Worm (Caenorhabditis elegans) whole organism, mixed stage, embryonic: ENCODE data around the gene B0365.9.

Experiments used
- M03D4.4 ChIP-seq: sonication (generic microtip); optimal IDR thresholded peaks from 2 replicates; lab custom pipeline; 2017; ENCODE audit warnings: mild to moderate bottlenecking, missing genetic modification characterization, missing compliant biosample characterization
- bed-3 ChIP-seq: fragments of 200-800 bp; sonication (Bioruptor generic); optimal IDR thresholded peaks from 3 replicates; lab custom pipeline; 2018; ENCODE audit warnings: mild to moderate bottlenecking, missing genetic modification characterization, moderate library complexity, missing compliant biosample characterization
- blmp-1 ChIP-seq: fragments of 150-350 bp; optimal IDR thresholded peaks from 2 replicates; lab custom pipeline; 2014; ENCODE audit warnings: missing biosample characterization, missing genetic modification characterization
- ceh-39 ChIP-seq: fragments of 150-350 bp; optimal IDR thresholded peaks from 2 replicates; lab custom pipeline; 2014; ENCODE audit warnings: missing biosample characterization, missing genetic modification characterization
- ceh-43 ChIP-seq: fragments of 200-800 bp; sonication (Bioruptor generic); optimal IDR thresholded peaks from 2 replicates; lab custom pipeline; 2018; ENCODE audit warnings: mild to moderate bottlenecking, missing genetic modification characterization, moderate library complexity, missing compliant biosample characterization
- ceh-83 ChIP-seq: fragments of 200-800 bp; sonication (Bioruptor generic); optimal IDR thresholded peaks from 2 replicates; lab custom pipeline; 2018; ENCODE audit warnings: mild to moderate bottlenecking, missing genetic modification characterization, missing compliant biosample characterization
- ces-1 ChIP-seq: fragments of 150-350 bp; optimal IDR thresholded peaks from 2 replicates; lab custom pipeline; 2014; ENCODE audit warnings: missing biosample characterization, missing genetic modification reagents, missing genetic modification characterization
- cnd-1 ChIP-seq: fragments of 200-800 bp; sonication (Bioruptor generic); optimal IDR thresholded peaks from 2 replicates; lab custom pipeline; 2018; ENCODE audit warnings: mild to moderate bottlenecking, missing genetic modification characterization, missing compliant biosample characterization
- drap-1 ChIP-seq: fragments of 200-800 bp; sonication (Bioruptor generic); optimal IDR thresholded peaks from 3 replicates; lab custom pipeline; 2018; ENCODE audit warnings: mild to moderate bottlenecking, missing genetic modification characterization, missing compliant biosample characterization
- elt-1 ChIP-seq: sonication (generic microtip); optimal IDR thresholded peaks from 2 replicates; lab custom pipeline; 2017; ENCODE audit warnings: missing genetic modification characterization, mild to moderate bottlenecking, missing compliant biosample characterization, antibody characterized with exemption, moderate library complexity, borderline replicate concordance; ENCODE audit not compliant: insufficient read depth
- elt-3 ChIP-seq: fragments of 150-350 bp; optimal IDR thresholded peaks from 2 replicates; lab custom pipeline; 2014; ENCODE audit warnings: missing biosample characterization, missing genetic modification characterization
- flh-1 ChIP-seq: fragments of 200-800 bp; sonication (Bioruptor generic); optimal IDR thresholded peaks from 2 replicates; lab custom pipeline; 2018; ENCODE audit warnings: mild to moderate bottlenecking, missing genetic modification characterization, moderate library complexity, missing compliant biosample characterization
- ham-2 ChIP-seq: fragments of 200-800 bp; sonication (Bioruptor generic); optimal IDR thresholded peaks from 2 replicates; lab custom pipeline; 2018; ENCODE audit warnings: mild to moderate bottlenecking, missing genetic modification characterization, missing compliant biosample characterization
- hlh-1 ChIP-seq: fragments of 150-350 bp; optimal IDR thresholded peaks from 2 replicates; lab custom pipeline; 2014; ENCODE audit warnings: missing biosample characterization, missing genetic modification reagents, missing genetic modification characterization
- lin-13 ChIP-seq: fragments of 150-350 bp; optimal IDR thresholded peaks from 2 replicates; lab custom pipeline; 2014; ENCODE audit warnings: missing biosample characterization, missing genetic modification characterization
- lin-32 ChIP-seq: fragments of 200-800 bp; sonication (Bioruptor generic); optimal IDR thresholded peaks from 2 replicates; lab custom pipeline; 2018; ENCODE audit warnings: mild to moderate bottlenecking, missing genetic modification characterization, missing compliant biosample characterization
- lsy-2 ChIP-seq: fragments of 150-350 bp; optimal IDR thresholded peaks from 2 replicates; lab custom pipeline; 2014; ENCODE audit warnings: missing biosample characterization, missing genetic modification characterization
- mab-5 ChIP-seq: fragments of 150-350 bp; optimal IDR thresholded peaks from 2 replicates; lab custom pipeline; 2014; ENCODE audit warnings: missing biosample characterization, missing genetic modification characterization
- mep-1 ChIP-seq: fragments of 150-350 bp; optimal IDR thresholded peaks from 2 replicates; lab custom pipeline; 2017; ENCODE audit warnings: missing biosample characterization, missing genetic modification reagents, missing genetic modification characterization, inconsistent platforms
- mls-2 ChIP-seq: sonication (generic microtip); optimal IDR thresholded peaks from 2 replicates; lab custom pipeline; 2016; ENCODE audit warnings: mild to moderate bottlenecking, missing genetic modification characterization, moderate library complexity, missing compliant biosample characterization
- nhr-12 ChIP-seq: fragments of 150-350 bp; optimal IDR thresholded peaks from 2 replicates; lab custom pipeline; 2014; ENCODE audit warnings: missing biosample characterization, missing genetic modification characterization
- nhr-2 ChIP-seq: fragments of 150-350 bp; optimal IDR thresholded peaks from 2 replicates; lab custom pipeline; 2014; ENCODE audit warnings: missing biosample characterization, missing genetic modification characterization
- nhr-237 ChIP-seq: fragments of 150-350 bp; optimal IDR thresholded peaks from 2 replicates; lab custom pipeline; 2014; ENCODE audit warnings: missing biosample characterization, missing genetic modification characterization
- nhr-28 ChIP-seq: fragments of 150-350 bp; optimal IDR thresholded peaks from 2 replicates; lab custom pipeline; 2014; ENCODE audit warnings: missing biosample characterization, missing genetic modification characterization
- nhr-76 ChIP-seq: sonication (generic microtip); optimal IDR thresholded peaks from 2 replicates; lab custom pipeline; 2017; ENCODE audit warnings: missing biosample characterization, missing genetic modification characterization
- pha-4 ChIP-seq: fragments of 150-350 bp; optimal IDR thresholded peaks from 2 replicates; lab custom pipeline; 2018; ENCODE audit warnings: missing biosample characterization, missing genetic modification reagents, missing genetic modification characterization
- sem-2 ChIP-seq: fragments of 200-800 bp; sonication (Bioruptor generic); optimal IDR thresholded peaks from 2 replicates; lab custom pipeline; 2018; ENCODE audit warnings: mild to moderate bottlenecking, missing genetic modification characterization, missing compliant biosample characterization
- snpc-4 ChIP-seq: fragments of 150-350 bp; optimal IDR thresholded peaks from 2 replicates; lab custom pipeline; 2014; ENCODE audit warnings: missing biosample characterization, missing genetic modification characterization
- sptf-1 ChIP-seq: sonication (generic microtip); optimal IDR thresholded peaks from 2 replicates; lab custom pipeline; 2017; ENCODE audit warnings: mild to moderate bottlenecking, missing genetic modification characterization, moderate library complexity, missing compliant biosample characterization
- tbx-8 ChIP-seq: fragments of 200-800 bp; sonication (Bioruptor generic); optimal IDR thresholded peaks from 2 replicates; lab custom pipeline; 2018; ENCODE audit warnings: mild to moderate bottlenecking, missing genetic modification characterization, moderate library complexity, missing compliant biosample characterization
- unc-120 ChIP-seq: sonication (generic microtip); optimal IDR thresholded peaks from 2 replicates; lab custom pipeline; 2017; ENCODE audit warnings: missing genetic modification characterization, missing compliant biosample characterization; ENCODE audit not compliant: poor library complexity, severe bottlenecking
- unc-39 ChIP-seq: fragments of 150-350 bp; optimal IDR thresholded peaks from 2 replicates; lab custom pipeline; 2014; ENCODE audit warnings: missing biosample characterization, missing genetic modification characterization
- unc-62 ChIP-seq: fragments of 150-350 bp; optimal IDR thresholded peaks from 2 replicates; lab custom pipeline; 2014; ENCODE audit warnings: missing biosample characterization, missing genetic modification reagents, missing genetic modification characterization
- zip-8 ChIP-seq: fragments of 150-350 bp; optimal IDR thresholded peaks from 2 replicates; lab custom pipeline; 2014; ENCODE audit warnings: missing biosample characterization, missing genetic modification characterization
- ztf-11 ChIP-seq: fragments of 150-350 bp; optimal IDR thresholded peaks from 2 replicates; lab custom pipeline; 2014; ENCODE audit warnings: missing biosample characterization, missing genetic modification characterization

Gene B0365.9

ce11 chrV:13130439-13130840 lies 2.9 kb downstream of the B0365.9 start:
- TF ChIP-seq nhr-237 (tag; lab: Kevin White, UChicago) (peak; percentile 18), nhr-76 (no peak), ztf-11 (no peak), nhr-12 (no peak), blmp-1 (tag; lab: Kevin White, UChicago) (no peak), nhr-2 (tag; lab: Kevin White, UChicago) (no peak), unc-39 (tag; lab: Kevin White, UChicago) (no peak), lin-32 (no peak), lsy-2 (tag; lab: Kevin White, UChicago) (no peak), sptf-1 (tag; lab: Kevin White, UChicago) (peak; percentile 29), tbx-8 (no peak), M03D4.4 (peak; percentile 49), unc-62 (GFP tag; lab: Kevin White, UChicago) (no peak), lin-13 (tag; lab: Kevin White, UChicago) (no peak), ceh-83 (GFP tag; lab: Kevin White, UChicago) (peak; percentile 70), nhr-28 (tag; lab: Kevin White, UChicago) (no peak), ces-1 (GFP tag; lab: Kevin White, UChicago) (peak; percentile 54), unc-120 (peak; percentile 91), sem-2 (no peak), elt-1 (tag; lab: Kevin White, UChicago) (no peak), bed-3 (GFP tag; lab: Kevin White, UChicago) (no peak), ceh-39 (no peak), pha-4 (peak; percentile 62), mls-2 (tag; lab: Kevin White, UChicago) (no peak), mep-1 (tag; lab: Kevin White, UChicago) (peak; percentile 33), flh-1 (GFP tag; lab: Kevin White, UChicago) (no peak), hlh-1 (peak; percentile 80), drap-1 (GFP tag; lab: Kevin White, UChicago) (peak; percentile 30), cnd-1 (no peak), ham-2 (GFP tag; lab: Kevin White, UChicago) (peak; percentile 54), snpc-4 (no peak), elt-3 (no peak), zip-8 (tag; lab: Kevin White, UChicago) (no peak), mab-5 (tag; lab: Kevin White, UChicago) (no peak), ceh-43 (no peak)

- TF ChIP-seq M03D4.4 = no peak
- TF ChIP-seq cnd-1 = no peak
- no peak for TF ChIP-seq nhr-237 (tag; lab: Kevin White, UChicago)
- TF ChIP-seq lin-13 (tag; lab: Kevin White, UChicago) = no peak
- no peak for TF ChIP-seq elt-1 (tag; lab: Kevin White, UChicago)
- no peak for TF ChIP-seq ces-1 (GFP tag; lab: Kevin White, UChicago)
- TF ChIP-seq nhr-12 = no peak
- TF ChIP-seq unc-39 (tag; lab: Kevin White, UChicago) = no peak
- no peak for TF ChIP-seq mep-1 (tag; lab: Kevin White, UChicago)
- TF ChIP-seq tbx-8 = no peak
- no peak for TF ChIP-seq ceh-43
- TF ChIP-seq ceh-39 = no peak
- TF ChIP-seq nhr-28 (tag; lab: Kevin White, UChicago) = no peak
- TF ChIP-seq unc-120 = no peak
- TF ChIP-seq nhr-2 (tag; lab: Kevin White, UChicago) = no peak
- no peak for TF ChIP-seq hlh-1
- TF ChIP-seq mab-5 (tag; lab: Kevin White, UChicago) = no peak
- TF ChIP-seq, all 35 proteins: peak for 0
Measured at ce11 chrV:13129895-13130294, 3.5 kb downstream of the B0365.9 start, which contains the start of gene eat-6. eat-6 (minus strand) TSS chrV:13129995.

- TF ChIP-seq snpc-4 (no peak), zip-8 (tag; lab: Kevin White, UChicago) (peak; percentile 57)
Measured at ce11 chrV:13121266-13121665, 12.1 kb downstream of the B0365.9 start.

ce11 chrV:13120097-13120496 lies 13.3 kb downstream of the B0365.9 start, which contains the start of gene max-1:
max-1 (minus strand) TSS chrV:13120220.
- TF ChIP-seq lin-32 (peak; percentile 91), cnd-1 (peak; percentile 73), ces-1 (GFP tag; lab: Kevin White, UChicago) (peak; percentile 9), unc-62 (GFP tag; lab: Kevin White, UChicago) (peak; percentile 66), lin-13 (tag; lab: Kevin White, UChicago) (no peak)
- TF ChIP-seq, all 35 proteins: peak for 4
